Worm (Caenorhabditis elegans): ENCODE data around the gene acl-2.

DNA sequence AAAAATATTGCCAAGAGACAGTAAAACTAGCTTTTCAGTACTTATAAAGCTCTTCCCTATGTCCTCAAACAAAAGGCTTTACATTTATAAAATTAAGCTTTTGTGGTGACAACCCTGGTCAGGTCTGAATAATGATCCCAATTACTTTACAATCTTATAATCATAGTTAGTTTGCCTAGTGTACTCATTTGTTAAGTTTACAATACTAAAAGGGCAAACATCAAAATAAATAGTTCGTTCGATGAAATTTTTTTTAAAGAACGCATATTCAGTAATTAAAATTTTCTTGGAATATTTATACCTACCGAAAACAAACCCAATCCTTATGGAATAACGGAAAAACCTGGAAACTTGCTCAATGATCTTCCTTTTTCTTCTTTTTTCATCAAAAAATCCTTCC is 27.9 kb upstream of the acl-2 start:
- no peak for TF ChIP-seq nhr-237 (tag; optimal IDR thresholded peaks at IDR 0.05)
- no peak for TF ChIP-seq pha-4 (GFP tag; IDR thresholded peaks at IDR 0.05)
- TF ChIP-seq pha-4 (tag; optimal IDR thresholded peaks at IDR 0.05): no peak
- no peak for TF ChIP-seq Y5F2A.4 (GFP tag; optimal IDR thresholded peaks at IDR 0.05)
- TF ChIP-seq aly-2 (tag; optimal IDR thresholded peaks at IDR 0.05): no peak
- no peak for TF ChIP-seq rbr-2 (tag; optimal IDR thresholded peaks at IDR 0.05)
- TF ChIP-seq set-16 (GFP tag; IDR thresholded peaks at IDR 0.05): no peak
- TF ChIP-seq ceh-44 (GFP tag; IDR thresholded peaks at IDR 0.05): no peak
- TF ChIP-seq nhr-11 (tag; optimal IDR thresholded peaks at IDR 0.05): no peak
- no peak for TF ChIP-seq mep-1 (tag; optimal IDR thresholded peaks at IDR 0.05)
- TF ChIP-seq unc-62 (GFP tag; optimal IDR thresholded peaks at IDR 0.05 in 1 of 2): peak in 1 of 2 experiments; percentile 75
- TF ChIP-seq unc-62 (tag; optimal IDR thresholded peaks at IDR 0.05): no peak

Data from whole organism, L4 larva.